Worm (Caenorhabditis elegans): ENCODE data around the gene T08D10.3.
"Not testable (repeated sequence)": the region's sequence is repeated elsewhere in the genome, so short reads cannot be mapped to it uniquely, and the experiment has no call there.

T08D10.3 gene

ce11 chrX:11938826-11939225 is 16.4 kb upstream of the T08D10.3 start, which contains the start of gene F55G7.5:
Gene F55G7.5 (minus strand): TSS chrX:11938926.
- no peak for TF ChIP-seq unc-62 (GFP tag; optimal IDR thresholded peaks at IDR 0.05)

ce11 chrX:11941951-11942350 is 13.3 kb upstream of the T08D10.3 start, which contains the start of gene F55G7.3:
Gene F55G7.3 (minus strand): TSS chrX:11942051.
- no peak for TF ChIP-seq unc-62 (GFP tag; optimal IDR thresholded peaks at IDR 0.05)

- no peak for TF ChIP-seq unc-62 (GFP tag; optimal IDR thresholded peaks at IDR 0.05)
Observed at ce11 chrX:11946788-11947463, 8.3 kb upstream of the T08D10.3 start, which contains the start of gene nfya-1. Gene nfya-1 (minus strand): TSS chrX:11946838.

- no peak for TF ChIP-seq unc-62 (GFP tag; optimal IDR thresholded peaks at IDR 0.05)
Observed at ce11 chrX:11948184-11948894, 6.9 kb upstream of the T08D10.3 start, which contains the start of gene lsd-1. Gene lsd-1 (plus strand): TSS chrX:11948844.

ce11 chrX:11952129-11952528 is 3.1 kb upstream of the T08D10.3 start:
- TF ChIP-seq unc-62 (GFP tag; optimal IDR thresholded peaks at IDR 0.05), result no peak

- no peak for TF ChIP-seq unc-62 (GFP tag; optimal IDR thresholded peaks at IDR 0.05)
Observed at ce11 chrX:11953229-11953628, 2.0 kb upstream of the T08D10.3 start, which contains the start of gene T08D10.4. Gene T08D10.4 (minus strand): TSS chrX:11953329.

- TF ChIP-seq unc-62 (GFP tag; optimal IDR thresholded peaks at IDR 0.05), result no peak
Observed at ce11 chrX:11957246-11957645, 2.0 kb downstream of the T08D10.3 start, which contains the start of gene T08D10.5. Gene T08D10.5 (plus strand): TSS chrX:11957546.

ce11 chrX:11959838-11960237 is 4.6 kb downstream of the T08D10.3 start, which contains the start of gene C49F5.8:
Gene C49F5.8 (plus strand): TSS chrX:11960138.
- no peak for TF ChIP-seq unc-62 (GFP tag; optimal IDR thresholded peaks at IDR 0.05)

ce11 chrX:11961103-11961502 is 5.9 kb downstream of the T08D10.3 start, which contains the start of gene C49F5.13:
Gene C49F5.13 (plus strand): TSS chrX:11961403.
- TF ChIP-seq unc-62 (GFP tag; optimal IDR thresholded peaks at IDR 0.05), result not testable (repeated sequence)

ce11 chrX:11962050-11962788 is 7.0 kb downstream of the T08D10.3 start:
- TF ChIP-seq unc-62 (GFP tag; optimal IDR thresholded peaks at IDR 0.05), result no peak

- TF ChIP-seq unc-62 (GFP tag; optimal IDR thresholded peaks at IDR 0.05), result no peak
Observed at ce11 chrX:11963659-11964058, 8.4 kb downstream of the T08D10.3 start.

- no peak for TF ChIP-seq unc-62 (GFP tag; optimal IDR thresholded peaks at IDR 0.05)
Observed at ce11 chrX:11964555-11964954, 9.3 kb downstream of the T08D10.3 start.

- no peak for TF ChIP-seq unc-62 (GFP tag; optimal IDR thresholded peaks at IDR 0.05)
Observed at ce11 chrX:11965163-11965562, 9.9 kb downstream of the T08D10.3 start.

- TF ChIP-seq unc-62 (GFP tag; optimal IDR thresholded peaks at IDR 0.05), result no peak
Observed at ce11 chrX:11965663-11966304, 10.6 kb downstream of the T08D10.3 start, which contains the start of gene sams-1. Gene sams-1 (plus strand): TSS chrX:11965962.

- no peak for TF ChIP-seq unc-62 (GFP tag; optimal IDR thresholded peaks at IDR 0.05)
Observed at ce11 chrX:11967034-11967433, 11.8 kb downstream of the T08D10.3 start.

All from whole organism, dauer.